Worm (Caenorhabditis elegans) whole organism, late embryonic: ENCODE data around the gene srx-46.
"Not testable (repeated sequence)": the region's sequence is repeated elsewhere in the genome, so short reads cannot be mapped to it uniquely, and the experiment has no call there.

Experiments used
- C08G9.2 ChIP-seq: sonication (generic microtip); optimal IDR thresholded peaks from 2 replicates; lab custom pipeline; 2016; ENCODE audit warnings: mild to moderate bottlenecking, missing genetic modification characterization, moderate library complexity, missing compliant biosample characterization
- K02D7.2 ChIP-seq: sonication (generic microtip); optimal IDR thresholded peaks from 2 replicates; lab custom pipeline; 2017; ENCODE audit warnings: mild to moderate bottlenecking, missing genetic modification characterization, missing compliant biosample characterization
- ahr-1 ChIP-seq: sonication (generic microtip); optimal IDR thresholded peaks from 2 replicates; lab custom pipeline; 2016; ENCODE audit warnings: missing genetic modification characterization, missing compliant biosample characterization
- ama-1 ChIP-seq: fragments of 150-350 bp; optimal IDR thresholded peaks from 2 replicates; lab custom pipeline; 2014
- ceh-14 ChIP-seq: sonication (generic microtip); optimal IDR thresholded peaks from 2 replicates; lab custom pipeline; 2016; ENCODE audit warnings: missing genotype, missing genetic modification characterization, missing compliant biosample characterization
- ceh-18 ChIP-seq: sonication (generic microtip); optimal IDR thresholded peaks from 2 replicates; lab custom pipeline; 2016; ENCODE audit warnings: missing genetic modification characterization, missing compliant biosample characterization
- ceh-2 ChIP-seq: sonication (generic microtip); optimal IDR thresholded peaks from 2 replicates; lab custom pipeline; 2016; ENCODE audit warnings: missing genotype, missing genetic modification characterization, missing compliant biosample characterization
- ceh-24 ChIP-seq: sonication (generic microtip); optimal IDR thresholded peaks from 2 replicates; lab custom pipeline; 2016; ENCODE audit warnings: mild to moderate bottlenecking, missing genetic modification characterization, missing compliant biosample characterization
- ceh-30 ChIP-seq: fragments of 150-350 bp; optimal IDR thresholded peaks from 2 replicates; lab custom pipeline; 2014; ENCODE audit warnings: missing biosample characterization, missing genetic modification characterization
- ceh-31 ChIP-seq: sonication (generic microtip); optimal IDR thresholded peaks from 2 replicates; lab custom pipeline; 2016; ENCODE audit warnings: missing genetic modification characterization, missing compliant biosample characterization
- ceh-45 ChIP-seq: fragments of 200-800 bp; sonication (Bioruptor generic); IDR thresholded peaks from 2 replicates; pipeline ENCODE4 v1.3.6; 2022; ENCODE audit warnings: missing genetic modification reagents, missing genetic modification characterization, missing compliant biosample characterization
- ceh-48 ChIP-seq: sonication (generic microtip); optimal IDR thresholded peaks from 2 replicates; lab custom pipeline; 2016; ENCODE audit warnings: missing genetic modification characterization, inconsistent platforms, missing compliant biosample characterization
- ceh-6 ChIP-seq: fragments of 200-800 bp; sonication (Bioruptor generic); optimal IDR thresholded peaks from 2 replicates; lab custom pipeline; 2018; ENCODE audit warnings: mild to moderate bottlenecking, missing genetic modification characterization, missing compliant biosample characterization
- ceh-9 ChIP-seq: sonication (generic microtip); optimal IDR thresholded peaks from 2 replicates; lab custom pipeline; 2016; ENCODE audit warnings: mild to moderate bottlenecking, missing genetic modification characterization, inconsistent platforms, missing compliant biosample characterization
- gmeb-2 ChIP-seq: sonication (generic microtip); optimal IDR thresholded peaks from 2 replicates; lab custom pipeline; 2016; ENCODE audit warnings: missing genetic modification characterization, inconsistent platforms, missing compliant biosample characterization
- hlh-13 ChIP-seq: fragments of 200-800 bp; sonication (Bioruptor generic); optimal IDR thresholded peaks from 2 replicates; lab custom pipeline; 2018; ENCODE audit warnings: mild to moderate bottlenecking, missing genetic modification characterization, missing compliant biosample characterization
- hlh-15 ChIP-seq: sonication (generic microtip); optimal IDR thresholded peaks from 2 replicates; lab custom pipeline; 2016; ENCODE audit warnings: missing genetic modification characterization, missing compliant biosample characterization
- hlh-8 ChIP-seq: sonication (generic microtip); optimal IDR thresholded peaks from 2 replicates; lab custom pipeline; 2016; ENCODE audit warnings: missing genotype, missing genetic modification characterization, missing compliant biosample characterization
- lin-11 ChIP-seq: fragments of 200-800 bp; sonication (Bioruptor generic); optimal IDR thresholded peaks from 2 replicates; lab custom pipeline; 2018; ENCODE audit warnings: mild to moderate bottlenecking, missing genetic modification characterization, missing compliant biosample characterization
- mec-3 ChIP-seq: sonication (generic microtip); optimal IDR thresholded peaks from 2 replicates; lab custom pipeline; 2016; ENCODE audit warnings: borderline replicate concordance, missing genetic modification characterization, missing compliant biosample characterization
- nfya-1 ChIP-seq: sonication (generic microtip); optimal IDR thresholded peaks from 2 replicates; lab custom pipeline; 2017; ENCODE audit warnings: missing genetic modification characterization, mild to moderate bottlenecking, missing compliant biosample characterization, antibody characterized with exemption, moderate library complexity
- nhr-11 ChIP-seq: fragments of 150-350 bp; optimal IDR thresholded peaks from 2 replicates; lab custom pipeline; 2014; ENCODE audit warnings: missing biosample characterization, missing genetic modification characterization
- npax-4 ChIP-seq: sonication (generic microtip); optimal IDR thresholded peaks from 2 replicates; lab custom pipeline; 2016; ENCODE audit warnings: missing genetic modification characterization, missing compliant biosample characterization
- pag-3 ChIP-seq: sonication (generic microtip); optimal IDR thresholded peaks from 2 replicates; lab custom pipeline; 2016; ENCODE audit warnings: missing compliant biosample characterization, missing genetic modification characterization, borderline replicate concordance
- pha-4 ChIP-seq: fragments of 150-350 bp; optimal IDR thresholded peaks from 2 replicates; lab custom pipeline; 2018; ENCODE audit warnings: missing biosample characterization, missing genetic modification reagents, missing genetic modification characterization
- ref-2 ChIP-seq: sonication (generic microtip); optimal IDR thresholded peaks from 2 replicates; lab custom pipeline; 2016; ENCODE audit warnings: missing genetic modification characterization, missing compliant biosample characterization
- rnt-1 ChIP-seq: sonication (generic microtip); optimal IDR thresholded peaks from 2 replicates; lab custom pipeline; 2016; ENCODE audit warnings: missing genetic modification characterization, missing compliant biosample characterization
- sdc-2 ChIP-seq: sonication (generic microtip); optimal IDR thresholded peaks from 2 replicates; lab custom pipeline; 2016; ENCODE audit warnings: missing genotype, missing genetic modification characterization, missing compliant biosample characterization
- sox-4 ChIP-seq: sonication (generic microtip); optimal IDR thresholded peaks from 2 replicates; lab custom pipeline; 2017; ENCODE audit warnings: mild to moderate bottlenecking, missing genetic modification characterization, inconsistent platforms, missing compliant biosample characterization
- ttx-3 ChIP-seq: sonication (generic microtip); optimal IDR thresholded peaks from 2 replicates; lab custom pipeline; 2016; ENCODE audit warnings: missing genetic modification reagents, missing genetic modification characterization, missing compliant biosample characterization
- unc-86 ChIP-seq: sonication (generic microtip); optimal IDR thresholded peaks from 2 replicates; lab custom pipeline; 2016; ENCODE audit warnings: missing genetic modification characterization, missing compliant biosample characterization
- zip-5 ChIP-seq: sonication (generic microtip); optimal IDR thresholded peaks from 2 replicates; lab custom pipeline; 2016; ENCODE audit warnings: missing genetic modification characterization, missing compliant biosample characterization
- ztf-16 ChIP-seq: sonication (generic microtip); optimal IDR thresholded peaks from 2 replicates; lab custom pipeline; 2017; ENCODE audit warnings: missing genetic modification characterization, missing compliant biosample characterization

Gene srx-46

DNA sequence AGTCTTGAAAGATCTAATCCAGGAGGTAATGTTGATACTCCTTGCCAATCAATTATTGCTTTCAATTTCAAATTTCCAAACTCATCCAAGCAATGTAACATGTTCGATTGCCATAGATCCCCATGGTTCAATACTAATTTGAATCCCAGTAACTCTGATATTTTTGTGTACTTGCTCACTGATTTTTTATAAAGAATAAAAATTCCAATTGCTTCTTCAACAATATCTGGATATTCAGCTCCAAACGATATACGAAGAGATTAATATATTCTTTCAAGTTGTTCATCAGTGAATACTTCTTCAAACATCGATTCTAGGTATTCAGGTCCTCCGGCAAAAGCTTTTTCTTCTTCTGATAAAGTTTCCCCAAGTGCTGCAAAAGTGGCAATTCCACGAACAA lies 26.8 kb downstream of the srx-46 start, which contains the start of gene E02C12.11:
E02C12.11 (minus strand) TSS at position 101 of the 400 bp plus-strand sequence.
- TF ChIP-seq zip-5, C08G9.2, ahr-1 (tag; lab: Kevin White, UChicago): not testable (repeated sequence)

DNA sequence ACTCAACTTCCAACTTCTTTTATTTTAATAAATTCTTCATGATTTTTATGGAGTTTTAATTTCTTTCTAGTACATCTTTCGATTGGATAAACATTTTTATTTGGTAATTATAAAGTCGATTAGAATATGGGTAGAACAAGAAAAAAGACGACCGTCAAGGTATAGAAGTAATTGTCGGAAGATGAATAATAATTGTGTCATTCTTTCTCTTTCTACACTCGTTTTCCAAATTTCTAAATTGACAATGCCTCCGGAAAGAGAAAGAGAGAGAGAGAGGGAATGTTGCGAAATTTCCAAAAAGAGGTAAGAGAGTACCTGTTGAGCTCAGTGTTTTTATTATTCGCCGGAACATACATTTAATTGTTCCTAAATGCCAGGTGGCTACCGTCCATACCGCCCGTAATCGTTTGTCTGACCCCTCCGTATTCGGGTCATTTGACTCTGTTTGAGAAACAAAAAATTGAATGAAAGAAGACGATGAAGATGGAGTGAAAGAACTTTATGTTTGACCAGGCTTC lies 28.9 kb downstream of the srx-46 start, which contains the start of gene E02C12.12:
E02C12.12 (minus strand) TSS at position 468 of the 518 bp plus-strand sequence.
- no peak for TF ChIP-seq hlh-13 (GFP tag; lab: Kevin White, UChicago)

DNA sequence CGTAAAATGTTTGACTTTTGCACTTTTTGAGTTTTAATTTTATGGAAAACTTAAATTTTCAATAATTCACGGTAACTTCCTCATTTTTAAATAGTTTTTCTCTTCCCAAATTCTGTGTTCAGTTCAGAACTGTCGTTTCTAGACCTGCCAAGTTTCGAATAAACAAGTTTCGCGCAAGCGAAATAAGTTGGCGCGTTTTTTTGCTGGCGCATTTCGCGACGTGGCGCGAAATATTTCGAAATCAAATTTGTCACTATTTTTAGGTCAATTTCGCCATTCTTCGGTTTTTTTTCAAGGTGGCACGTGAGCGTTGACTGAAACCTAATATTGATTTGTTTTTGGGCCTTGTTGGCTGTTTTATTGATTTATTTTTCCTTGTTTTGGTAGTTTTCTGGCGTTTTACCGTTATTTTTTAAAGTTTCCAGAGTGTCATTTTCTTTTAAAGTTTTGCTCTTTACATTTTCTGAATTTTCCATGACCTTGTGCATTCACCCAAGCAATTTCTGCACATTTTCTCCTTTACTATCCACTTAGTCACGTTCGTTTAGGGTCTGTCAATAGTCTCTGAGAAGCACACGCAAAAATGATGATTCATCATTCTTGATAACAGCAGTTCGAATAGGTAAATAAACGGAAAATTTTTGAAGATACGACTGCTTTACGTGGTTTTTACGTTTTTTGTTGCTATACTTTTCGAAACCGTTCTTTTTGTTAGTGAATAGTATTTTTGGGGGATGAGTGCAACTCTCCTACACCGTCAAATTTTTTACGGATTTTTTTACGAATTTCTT lies 29.7 kb downstream of the srx-46 start:
- TF ChIP-seq rnt-1 (tag; lab: Kevin White, UChicago), result no peak
- TF ChIP-seq zip-5 (tag; lab: Kevin White, UChicago), result no peak
- TF ChIP-seq ceh-48 (tag; lab: Kevin White, UChicago), result no peak
- TF ChIP-seq mec-3 (tag; lab: Kevin White, UChicago), result no peak
- TF ChIP-seq pag-3 (tag; lab: Kevin White, UChicago), result no peak
- no peak for TF ChIP-seq ttx-3
- no peak for TF ChIP-seq ceh-30 (tag; lab: Kevin White, UChicago)
- no peak for TF ChIP-seq nhr-11

DNA sequence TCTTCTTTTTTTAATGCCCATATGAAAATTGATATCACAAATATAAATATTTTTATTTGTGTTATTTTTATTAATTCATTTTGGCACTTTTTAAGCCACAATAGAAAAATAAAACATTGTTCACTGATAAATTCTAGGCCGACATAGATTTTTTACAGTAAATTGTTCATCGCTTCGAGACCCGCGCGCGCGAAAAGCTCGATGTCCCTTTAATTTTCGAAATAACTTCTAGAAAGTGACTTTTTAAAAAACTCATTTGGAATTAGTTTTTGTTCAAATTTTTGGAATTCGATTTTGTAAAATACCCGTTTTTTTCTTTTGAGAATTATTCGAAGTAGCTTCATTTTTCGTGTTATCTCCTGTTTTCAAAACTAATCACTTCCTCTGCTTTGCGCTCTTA lies 31.3 kb downstream of the srx-46 start:
- TF ChIP-seq sox-4, result no peak
- TF ChIP-seq nfya-1 (tag; lab: Kevin White, UChicago), result no peak
- no peak for TF ChIP-seq ceh-31 (tag; lab: Kevin White, UChicago)
- TF ChIP-seq ceh-9, result no peak
- TF ChIP-seq rnt-1 (tag; lab: Kevin White, UChicago), result no peak
- TF ChIP-seq gmeb-2 (tag; lab: Kevin White, UChicago), result no peak
- no peak for TF ChIP-seq mec-3 (tag; lab: Kevin White, UChicago)
- TF ChIP-seq npax-4 (tag; lab: Kevin White, UChicago), result no peak
- TF ChIP-seq ceh-2 (tag; lab: Kevin White, UChicago), result no peak
- TF ChIP-seq pha-4 (tag; lab: Kevin White, UChicago), result no peak
- no peak for TF ChIP-seq ceh-18
- no peak for TF ChIP-seq ceh-45 (GFP tag; lab: Robert Waterston, UW)
- no peak for TF ChIP-seq hlh-8 (tag; lab: Kevin White, UChicago)
- TF ChIP-seq C08G9.2 (tag; lab: Kevin White, UChicago), result no peak
- no peak for TF ChIP-seq sdc-2 (tag; lab: Kevin White, UChicago)
- TF ChIP-seq unc-86 (tag; lab: Kevin White, UChicago), result no peak
- TF ChIP-seq ama-1 (lab: Kevin White, UChicago), result no peak
- no peak for TF ChIP-seq ceh-6 (GFP tag; lab: Kevin White, UChicago)
- TF ChIP-seq ttx-3, result no peak

DNA sequence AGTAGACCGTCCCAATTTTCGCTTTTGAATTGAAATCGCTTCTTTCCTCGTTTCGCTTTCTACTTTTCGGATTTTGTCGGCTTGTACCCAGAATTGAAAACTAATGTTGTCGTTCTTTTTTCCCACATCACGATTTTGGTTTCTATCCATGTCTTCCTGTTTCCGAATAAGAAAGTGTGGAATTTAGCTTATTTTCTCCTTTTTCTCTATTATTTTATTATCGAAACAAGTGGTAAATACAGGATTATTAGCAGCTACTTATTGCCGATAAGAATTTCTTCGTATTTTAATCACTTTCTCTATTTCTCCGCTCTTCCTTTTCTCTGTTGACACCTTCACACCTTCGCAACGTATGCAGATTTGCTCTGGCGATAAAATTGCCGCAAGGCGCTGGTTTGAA lies 31.9 kb downstream of the srx-46 start:
- TF ChIP-seq ref-2 (tag; lab: Kevin White, UChicago) (no peak), ztf-16 (tag; lab: Kevin White, UChicago) (no peak), ceh-14 (tag; lab: Kevin White, UChicago) (no peak), ceh-45 (GFP tag; lab: Robert Waterston, UW) (no peak), hlh-15 (tag; lab: Kevin White, UChicago) (no peak), K02D7.2 (tag; lab: Kevin White, UChicago) (no peak), lin-11 (tag; lab: Kevin White, UChicago) (no peak), ceh-24 (no peak)
